Worm (Caenorhabditis elegans): ENCODE data around the gene C27H5.6.
A peak's percentile ranks its signal among the peaks of the same experiment; 100 is the strongest.

The C27H5.6 gene

ce11 chrII:7146240-7146639, 40.8 kb downstream of the C27H5.6 start:
- peak; percentile 17 for TF ChIP-seq sox-4 (tag; optimal IDR thresholded peaks at IDR 0.05)
- no peak for TF ChIP-seq lin-15B (tag; optimal IDR thresholded peaks at IDR 0.05)
- peak; percentile 30 for TF ChIP-seq nhr-47 (tag; optimal IDR thresholded peaks at IDR 0.05)
- no peak for TF ChIP-seq efl-1 (optimal IDR thresholded peaks at IDR 0.05)
- TF ChIP-seq efl-1 (GFP tag; optimal IDR thresholded peaks at IDR 0.05 in 1 of 2), result peak in 1 of 2 experiments; percentile 67
- peak; percentile 73 for TF ChIP-seq pax-3 (tag; optimal IDR thresholded peaks at IDR 0.05)
- no peak for TF ChIP-seq elt-2 (tag; optimal IDR thresholded peaks at IDR 0.05)
- peak; percentile 8 for TF ChIP-seq ceh-8 (GFP tag; optimal IDR thresholded peaks at IDR 0.05)
- peak; percentile 99 for TF ChIP-seq dsc-1 (tag; optimal IDR thresholded peaks at IDR 0.05)

ce11 chrII:7144307-7144706, 42.7 kb downstream of the C27H5.6 start, which contains the start of gene npr-31:
TSS of gene npr-31 (plus strand) at chrII:7144607.
- no peak for TF ChIP-seq C04F5.9 (tag; optimal IDR thresholded peaks at IDR 0.05)
- no peak for TF ChIP-seq mdl-1 (tag; optimal IDR thresholded peaks at IDR 0.05)
- TF ChIP-seq egl-13 (tag; optimal IDR thresholded peaks at IDR 0.05), result no peak
- TF ChIP-seq nhr-84 (tag; optimal IDR thresholded peaks at IDR 0.05), result no peak
- TF ChIP-seq blmp-1 (tag; optimal IDR thresholded peaks at IDR 0.05), result no peak
- no peak for TF ChIP-seq ceh-82 (tag; optimal IDR thresholded peaks at IDR 0.05)
- TF ChIP-seq tlp-1 (tag; optimal IDR thresholded peaks at IDR 0.05), result no peak

- TF ChIP-seq elt-3 (tag; optimal IDR thresholded peaks at IDR 0.05), result peak in 1 of 6 experiments; percentile 1
- TF ChIP-seq tlp-1 (tag; optimal IDR thresholded peaks at IDR 0.05), result no peak
- TF ChIP-seq nhr-20 (tag; optimal IDR thresholded peaks at IDR 0.05), result peak; percentile 24
- TF ChIP-seq unc-86 (tag; optimal IDR thresholded peaks at IDR 0.05), result no peak
- peak; percentile 30 for TF ChIP-seq nhr-90 (tag; optimal IDR thresholded peaks at IDR 0.05; ENCODE audit: poor library complexity)
- peak in 1 of 2 experiments; percentile 30 for TF ChIP-seq lin-35 (GFP tag; optimal IDR thresholded peaks at IDR 0.05)
- peak; percentile 72 for TF ChIP-seq elt-2 (tag; optimal IDR thresholded peaks at IDR 0.05)
These were observed 47.9 kb downstream of the C27H5.6 start for ce11 chrII:7139064-7139463.
